Fruit fly (Drosophila melanogaster) whole organism, embryonic: ENCODE measurements around the gene Lip3.

Source experiments
- Adf1 ChIP-seq: fragments of 200-800 bp; sonication (Bioruptor generic); IDR thresholded peaks from 2 replicates; pipeline ENCODE4 v1.3.6; 2022; ENCODE audit warnings: missing biosample characterization, missing genetic modification characterization
- Atf3 ChIP-seq: fragments of 200-800 bp; sonication (Bioruptor generic); optimal IDR thresholded peaks from 3 replicates; lab custom pipeline; 2016; ENCODE audit warnings: missing biosample characterization, missing genetic modification characterization
- CG10209 ChIP-seq: fragments of 200-800 bp; sonication (Bioruptor generic); optimal IDR thresholded peaks from 3 replicates; lab custom pipeline; 2017; ENCODE audit warnings: missing biosample characterization, mild to moderate bottlenecking, missing genetic modification characterization, missing genetic modification reagents
- CG10654 ChIP-seq: fragments of 200-800 bp; sonication (Bioruptor generic); optimal IDR thresholded peaks from 2 replicates; lab custom pipeline; 2016; ENCODE audit warnings: missing biosample characterization, missing genetic modification characterization
- CG11696 ChIP-seq: fragments of 200-800 bp; sonication (Bioruptor generic); IDR thresholded peaks from 2 replicates; pipeline ENCODE4 v1.3.6; 2022; ENCODE audit warnings: missing biosample characterization, missing genetic modification characterization
- CG1602 ChIP-seq: fragments of 200-800 bp; sonication (Bioruptor generic); optimal IDR thresholded peaks from 3 replicates; lab custom pipeline; 2016; ENCODE audit warnings: missing biosample characterization, missing genetic modification characterization
- CG17186 ChIP-seq: fragments of 200-800 bp; sonication (Bioruptor generic); optimal IDR thresholded peaks from 3 replicates; lab custom pipeline; 2017; ENCODE audit warnings: missing biosample characterization, missing genetic modification reagents, missing genetic modification characterization
- CG17802 ChIP-seq: fragments of 200-800 bp; sonication (Bioruptor generic); optimal IDR thresholded peaks from 2 replicates; lab custom pipeline; 2018; ENCODE audit warnings: missing biosample characterization, mild to moderate bottlenecking, missing genetic modification characterization, moderate library complexity
- CG18262 ChIP-seq: fragments of 200-800 bp; optimal IDR thresholded peaks from 3 replicates; lab custom pipeline; 2019; ENCODE audit warnings: missing biosample characterization, mild to moderate bottlenecking, missing genetic modification characterization, moderate library complexity
- CG30403 ChIP-seq: fragments of 200-800 bp; sonication (Bioruptor generic); optimal IDR thresholded peaks from 3 replicates; lab custom pipeline; 2016; ENCODE audit warnings: missing biosample characterization, missing genetic modification characterization
- CG4424 ChIP-seq: fragments of 200-800 bp; sonication (Bioruptor generic); optimal IDR thresholded peaks from 3 replicates; lab custom pipeline; 2016; ENCODE audit warnings: missing biosample characterization, missing genetic modification characterization
- CG4820 ChIP-seq: fragments of 200-800 bp; sonication (Bioruptor generic); optimal IDR thresholded peaks from 3 replicates; lab custom pipeline; 2016; ENCODE audit warnings: missing biosample characterization, missing genetic modification characterization
- CG6683 ChIP-seq: fragments of 200-800 bp; sonication (Bioruptor generic); optimal IDR thresholded peaks from 2 replicates; lab custom pipeline; 2017; ENCODE audit warnings: missing biosample characterization, mild to moderate bottlenecking, missing genetic modification characterization, missing genetic modification reagents
- CG7372 ChIP-seq: fragments of 200-800 bp; sonication (Bioruptor generic); IDR thresholded peaks from 2 replicates; pipeline ENCODE4 v1.3.6; 2022; ENCODE audit warnings: missing biosample characterization, missing genetic modification characterization
- CG9609 ChIP-seq: fragments of 200-800 bp; sonication (Bioruptor generic); optimal IDR thresholded peaks from 3 replicates; lab custom pipeline; 2016; ENCODE audit warnings: missing biosample characterization, missing genetic modification characterization
- CG9817 ChIP-seq: fragments of 200-800 bp; sonication (Bioruptor generic); optimal IDR thresholded peaks from 2 replicates; lab custom pipeline; 2018; ENCODE audit warnings: missing biosample characterization, mild to moderate bottlenecking, missing genetic modification characterization, moderate library complexity
- D19A ChIP-seq: fragments of 200-800 bp; optimal IDR thresholded peaks from 3 replicates; lab custom pipeline; 2019; ENCODE audit warnings: missing biosample characterization, mild to moderate bottlenecking, missing genetic modification characterization, moderate library complexity
- HLH54F ChIP-seq: fragments of 200-800 bp; sonication (Bioruptor generic); optimal IDR thresholded peaks from 3 replicates; lab custom pipeline; 2016; ENCODE audit warnings: missing biosample characterization, missing genetic modification characterization
- HmgD ChIP-seq: fragments of 200-800 bp; sonication (Bioruptor generic); optimal IDR thresholded peaks from 3 replicates; lab custom pipeline; 2016; ENCODE audit warnings: missing biosample characterization, missing genetic modification characterization
- HmgZ ChIP-seq: fragments of 200-800 bp; sonication (Bioruptor generic); optimal IDR thresholded peaks from 2 replicates; lab custom pipeline; 2018; ENCODE audit warnings: missing biosample characterization, mild to moderate bottlenecking, missing genetic modification characterization
- Hmr ChIP-seq: fragments of 200-800 bp; sonication (Bioruptor generic); optimal IDR thresholded peaks from 3 replicates; lab custom pipeline; 2017; ENCODE audit warnings: mild to moderate bottlenecking, missing biosample characterization, missing genetic modification reagents, missing genetic modification characterization
- Hsf ChIP-seq: fragments of 200-800 bp; sonication (Bioruptor generic); optimal IDR thresholded peaks from 3 replicates; lab custom pipeline; 2016; ENCODE audit warnings: missing biosample characterization, missing genetic modification characterization
- MESR4 ChIP-seq: fragments of 200-800 bp; sonication (Bioruptor generic); optimal IDR thresholded peaks from 2 replicates; lab custom pipeline; 2018; ENCODE audit warnings: missing biosample characterization, mild to moderate bottlenecking, missing genetic modification characterization, moderate library complexity
- Myb ChIP-seq: fragments of 200-800 bp; sonication (Bioruptor generic); optimal IDR thresholded peaks from 2 replicates; lab custom pipeline; 2016; ENCODE audit warnings: missing biosample characterization, missing genetic modification characterization
- Nf-YB ChIP-seq: fragments of 200-800 bp; sonication (Bioruptor generic); optimal IDR thresholded peaks from 3 replicates; lab custom pipeline; 2019; ENCODE audit warnings: missing biosample characterization, mild to moderate bottlenecking, missing genetic modification characterization, moderate library complexity
- Ravus ChIP-seq: fragments of 200-800 bp; sonication (Bioruptor generic); IDR thresholded peaks from 2 replicates; pipeline ENCODE4 v1.3.6; 2022; ENCODE audit warnings: missing biosample characterization, missing genetic modification characterization
- YL-1 ChIP-seq: fragments of 200-800 bp; sonication (Bioruptor generic); optimal IDR thresholded peaks from 3 replicates; lab custom pipeline; 2017; ENCODE audit warnings: missing biosample characterization, mild to moderate bottlenecking, missing genetic modification characterization
- abd-A ChIP-seq: fragments of 200-800 bp; sonication (Bioruptor generic); optimal IDR thresholded peaks from 3 replicates; lab custom pipeline; 2019; ENCODE audit warnings: missing biosample characterization, mild to moderate bottlenecking, missing genetic modification characterization, moderate library complexity
- al ChIP-seq: fragments of 200-800 bp; sonication (Bioruptor generic); IDR thresholded peaks from 2 replicates; pipeline ENCODE4 v1.3.6; 2022; ENCODE audit warnings: missing biosample characterization, missing genetic modification characterization
- ash1 ChIP-seq: fragments of 200-800 bp; sonication (Bioruptor generic); optimal IDR thresholded peaks from 2 replicates; lab custom pipeline; 2018; ENCODE audit warnings: missing biosample characterization, mild to moderate bottlenecking, missing genetic modification characterization
- cato ChIP-seq: fragments of 200-800 bp; sonication (Bioruptor generic); optimal IDR thresholded peaks from 2 replicates; lab custom pipeline; 2016; ENCODE audit warnings: missing biosample characterization, missing genetic modification characterization, borderline replicate concordance
- disco-r ChIP-seq: fragments of 200-800 bp; sonication (Bioruptor generic); optimal IDR thresholded peaks from 2 replicates; lab custom pipeline; 2016; ENCODE audit warnings: missing biosample characterization, missing genetic modification characterization
- dm ChIP-seq: fragments of 200-800 bp; sonication (Bioruptor generic); optimal IDR thresholded peaks from 3 replicates; lab custom pipeline; 2016; ENCODE audit warnings: missing biosample characterization, missing genetic modification characterization
- h ChIP-seq: fragments of >200 bp; optimal IDR thresholded peaks from 2 replicates; lab custom pipeline; 2017
- ind ChIP-seq: fragments of 200-800 bp; sonication (Bioruptor generic); optimal IDR thresholded peaks from 3 replicates; lab custom pipeline; 2016; ENCODE audit warnings: missing biosample characterization, missing genetic modification characterization
- lov ChIP-seq, 2 experiments: fragments of 200-800 bp in 1 of 2; fragments of >200 bp in 1 of 2; sonication (Bioruptor generic) in 1 of 2; IDR thresholded peaks in 1 of 2; optimal IDR thresholded peaks in 1 of 2; 2 replicates in 1 of 2; 3 replicates in 1 of 2; pipeline versions ENCODE4 v1.3.6 to Lab custom; 2017 to 2022; ENCODE audit warnings: missing biosample characterization in 1 of 2, missing genetic modification characterization in 1 of 2
- maf-S ChIP-seq: fragments of 200-800 bp; sonication (Bioruptor generic); optimal IDR thresholded peaks from 2 replicates; lab custom pipeline; 2016; ENCODE audit warnings: missing biosample characterization, missing genetic modification characterization
- mirr ChIP-seq: fragments of 200-800 bp; sonication (Bioruptor generic); optimal IDR thresholded peaks from 3 replicates; lab custom pipeline; 2018; ENCODE audit warnings: missing biosample characterization, mild to moderate bottlenecking, missing genetic modification characterization
- prd ChIP-seq, 3 experiments: fragments of >200 bp in 2 of 3; fragments of 200-800 bp in 1 of 3; sonication (Bioruptor generic) in 1 of 3; optimal IDR thresholded peaks in 2 of 3; IDR thresholded peaks in 1 of 3; 2 replicates in 2 of 3; 3 replicates in 1 of 3; pipeline versions ENCODE4 v1.3.6 to Lab custom; 2017 to 2022; ENCODE audit warnings: missing biosample characterization in 1 of 3, missing genetic modification characterization in 1 of 3
- schlank ChIP-seq: fragments of 200-800 bp; sonication (Bioruptor generic); optimal IDR thresholded peaks from 2 replicates; lab custom pipeline; 2018; ENCODE audit warnings: missing biosample characterization, mild to moderate bottlenecking, missing genetic modification characterization
- scrt ChIP-seq: fragments of 200-800 bp; sonication (Bioruptor generic); optimal IDR thresholded peaks from 2 replicates; lab custom pipeline; 2018; ENCODE audit warnings: missing biosample characterization, mild to moderate bottlenecking, missing genetic modification characterization, moderate library complexity
- sim ChIP-seq: fragments of 200-800 bp; sonication (Bioruptor generic); IDR thresholded peaks from 2 replicates; pipeline ENCODE4 v1.3.6; 2022; ENCODE audit warnings: missing biosample characterization, missing genetic modification characterization
- slou ChIP-seq: fragments of 200-800 bp; sonication (Bioruptor generic); optimal IDR thresholded peaks from 3 replicates; lab custom pipeline; 2016; ENCODE audit warnings: missing biosample characterization, missing genetic modification characterization
- slp2 ChIP-seq: fragments of 200-800 bp; sonication (Bioruptor generic); optimal IDR thresholded peaks from 2 replicates; lab custom pipeline; 2016; ENCODE audit warnings: missing biosample characterization, missing genetic modification characterization
- sqz ChIP-seq: fragments of 200-800 bp; sonication (Bioruptor generic); optimal IDR thresholded peaks from 3 replicates; lab custom pipeline; 2018; ENCODE audit warnings: missing biosample characterization, mild to moderate bottlenecking, missing genetic modification characterization
- stc ChIP-seq: fragments of 200-800 bp; sonication (Bioruptor generic); IDR thresholded peaks from 2 replicates; pipeline ENCODE4 v1.3.6; 2022; ENCODE audit warnings: missing biosample characterization, missing genetic modification characterization
- tap ChIP-seq: fragments of 200-800 bp; optimal IDR thresholded peaks from 3 replicates; lab custom pipeline; 2019; ENCODE audit warnings: missing biosample characterization, mild to moderate bottlenecking, missing genetic modification characterization, moderate library complexity
- tx ChIP-seq: fragments of 200-800 bp; sonication (Bioruptor generic); optimal IDR thresholded peaks from 2 replicates; lab custom pipeline; 2016; ENCODE audit warnings: missing biosample characterization, missing genetic modification characterization
- wdn ChIP-seq: fragments of 200-800 bp; sonication (Bioruptor generic); IDR thresholded peaks from 2 replicates; pipeline ENCODE4 v1.3.6; 2022; ENCODE audit warnings: missing biosample characterization, missing genetic modification characterization
- wor ChIP-seq: fragments of 200-800 bp; sonication (Bioruptor generic); IDR thresholded peaks from 2 replicates; pipeline ENCODE4 v1.3.6; 2022; ENCODE audit warnings: missing biosample characterization, missing genetic modification characterization

Lip3 gene

DNA sequence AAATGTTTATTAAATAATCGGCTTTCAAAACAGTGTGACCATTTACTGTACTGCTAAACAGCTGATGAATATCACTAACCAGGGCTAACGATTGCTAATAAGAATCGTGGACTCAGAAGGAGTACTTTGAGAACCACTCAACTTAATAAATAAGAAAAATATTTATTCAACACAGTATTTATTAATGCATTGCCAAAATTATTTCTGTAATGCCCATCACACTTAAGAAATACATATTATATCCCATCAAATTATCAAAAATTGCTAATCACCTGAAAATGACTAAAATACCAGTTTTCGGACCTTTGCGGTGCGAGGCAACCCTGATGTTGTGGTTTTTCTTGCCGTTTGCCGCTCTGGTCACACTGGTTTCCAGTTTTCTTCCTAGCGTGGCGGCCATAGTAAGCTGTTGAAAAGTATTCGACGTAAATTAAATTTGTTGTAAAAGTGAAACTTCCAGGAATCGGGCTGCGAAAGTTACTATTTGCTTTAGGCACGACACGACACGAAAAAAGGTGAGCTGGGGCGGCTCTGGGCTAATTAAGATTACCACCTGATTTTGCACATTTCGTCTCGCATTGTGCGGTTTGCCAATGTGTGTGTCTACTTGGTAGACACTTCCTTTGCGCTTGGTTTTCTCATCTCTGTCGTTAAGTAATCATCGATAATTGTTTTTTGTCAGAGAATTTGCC is 10.2 kb upstream of the Lip3 start, which contains the start of the genes mRpS21 and Droj2 (continued):
- TF ChIP-seq scrt (GFP tag; lab: Kevin White, UChicago) (peak; percentile 39), mirr (GFP tag; lab: Kevin White, UChicago) (peak; percentile 17), schlank (tag; lab: Kevin White, UChicago) (no peak), sqz (GFP tag; lab: Kevin White, UChicago) (no peak), tx (GFP tag; lab: Kevin White, UChicago) (peak; percentile 4), YL-1 (peak; percentile 3), CG6683 (GFP tag; lab: Kevin White, UChicago) (no peak), CG4424 (peak; percentile 36), disco-r (GFP tag; lab: Kevin White, UChicago) (no peak), CG11696 (GFP tag; lab: Robert Waterston, UW) (peak; percentile 55; the same call in 1 of the 2 replicates), CG10654 (GFP tag; lab: Kevin White, UChicago) (peak; percentile 37), wdn (GFP tag; lab: Robert Waterston, UW) (no peak), Hsf (GFP tag; lab: Kevin White, UChicago) (peak; percentile 34), Myb (GFP tag; lab: Kevin White, UChicago) (peak; percentile 48), dm (GFP tag; lab: Kevin White, UChicago) (peak; percentile 39), Ravus (no peak), sim (GFP tag; lab: Robert Waterston, UW) (no peak), prd (optimal IDR thresholded peaks at IDR 0.05; lab: Kevin White, UChicago) (no peak), prd (GFP tag; IDR thresholded peaks at IDR 0.05; lab: Robert Waterston, UW) (peak; percentile 61), CG7372 (GFP tag; lab: Robert Waterston, UW) (0 out of 2 replicates have a peak, but pooled peaks have one; percentile 29), maf-S (GFP tag; lab: Kevin White, UChicago) (no peak), Adf1 (no peak), HLH54F (GFP tag; lab: Kevin White, UChicago) (peak; percentile 49), CG1602 (GFP tag; lab: Kevin White, UChicago) (peak; percentile 9), ind (peak; percentile 63), tap (tag; lab: Kevin White, UChicago) (no peak), h (lab: Kevin White, UChicago) (no peak), Hmr (peak; percentile 63), wor (GFP tag; lab: Robert Waterston, UW) (no peak), CG9609 (GFP tag; lab: Kevin White, UChicago) (peak; percentile 12), D19A (tag; lab: Kevin White, UChicago) (peak; percentile 20), HmgD (no peak), cato (no peak), CG17802 (tag; lab: Kevin White, UChicago) (no peak), CG18262 (tag; lab: Kevin White, UChicago) (peak; percentile 48), slou (peak; percentile 24), abd-A (tag; lab: Kevin White, UChicago) (no peak), CG30403 (GFP tag; lab: Kevin White, UChicago) (peak; percentile 70), slp2 (GFP tag; lab: Kevin White, UChicago) (peak; percentile 26), CG9817 (peak; percentile 75), ash1 (GFP tag; lab: Kevin White, UChicago) (no peak), CG17186 (GFP tag; lab: Kevin White, UChicago) (no peak), CG10209 (peak; percentile 22), Nf-YB (GFP tag; lab: Kevin White, UChicago) (peak; percentile 7), Atf3 (GFP tag; lab: Kevin White, UChicago) (no peak), HmgZ (peak; percentile 66), lov (optimal IDR thresholded peaks at IDR 0.05; lab: Kevin White, UChicago) (no peak), lov (GFP tag; IDR thresholded peaks at IDR 0.05; lab: Robert Waterston, UW) (no peak), MESR4 (GFP tag; lab: Kevin White, UChicago) (peak; percentile 74), stc (GFP tag; lab: Robert Waterston, UW) (no peak), al (GFP tag; lab: Robert Waterston, UW) (peak; percentile 47; the same call in 1 of the 2 replicates), CG4820 (no peak)
